Fruit fly (Drosophila melanogaster) whole organism, embryonic: Measurements from ENCODE around the gene mRpS11.

Source experiments
- Ada2b ChIP-seq: fragments of 200-800 bp; sonication (Bioruptor generic); IDR thresholded peaks from 2 replicates; pipeline ENCODE4 v1.3.6; 2022; ENCODE audit warnings: missing biosample characterization, missing genetic modification characterization
- Asciz ChIP-seq: fragments of 200-800 bp; sonication (Bioruptor generic); optimal IDR thresholded peaks from 2 replicates; lab custom pipeline; 2017; ENCODE audit warnings: missing biosample characterization, mild to moderate bottlenecking, missing genetic modification characterization, missing genetic modification reagents
- CG10959 ChIP-seq: fragments of 200-800 bp; sonication (Bioruptor generic); IDR thresholded peaks from 2 replicates; pipeline ENCODE4 v1.3.6; 2022; ENCODE audit warnings: missing biosample characterization, missing genetic modification characterization
- CG11504 ChIP-seq: fragments of 200-800 bp; sonication (Bioruptor generic); optimal IDR thresholded peaks from 3 replicates; lab custom pipeline; 2019; ENCODE audit warnings: missing biosample characterization, mild to moderate bottlenecking, missing genetic modification characterization, moderate library complexity
- CG13624 ChIP-seq: fragments of 200-800 bp; sonication (Bioruptor generic); optimal IDR thresholded peaks from 2 replicates; lab custom pipeline; 2016; ENCODE audit warnings: missing biosample characterization, missing genetic modification characterization
- CG14860 ChIP-seq: fragments of 200-800 bp; sonication (Bioruptor generic); IDR thresholded peaks from 3 replicates; pipeline ENCODE4 v1.3.6; 2022; ENCODE audit warnings: missing biosample characterization, missing genetic modification characterization; ENCODE audit not compliant: partially characterized antibody
- CG1529 ChIP-seq: fragments of 200-800 bp; sonication (Bioruptor generic); optimal IDR thresholded peaks from 3 replicates; lab custom pipeline; 2018; ENCODE audit warnings: missing biosample characterization, missing genetic modification characterization
- CG15696 ChIP-seq: fragments of 200-800 bp; sonication (Bioruptor generic); optimal IDR thresholded peaks from 2 replicates; lab custom pipeline; 2019; ENCODE audit warnings: missing biosample characterization, mild to moderate bottlenecking, missing genetic modification characterization, moderate library complexity
- CG1602 ChIP-seq: fragments of 200-800 bp; sonication (Bioruptor generic); optimal IDR thresholded peaks from 3 replicates; lab custom pipeline; 2016; ENCODE audit warnings: missing biosample characterization, missing genetic modification characterization
- CG16863 ChIP-seq: fragments of 200-800 bp; sonication (Bioruptor generic); optimal IDR thresholded peaks from 3 replicates; lab custom pipeline; 2016; ENCODE audit warnings: missing biosample characterization, missing genetic modification characterization
- CG2678 ChIP-seq: fragments of 200-800 bp; sonication (Bioruptor generic); optimal IDR thresholded peaks from 3 replicates; lab custom pipeline; 2019; ENCODE audit warnings: missing biosample characterization, mild to moderate bottlenecking, missing genetic modification characterization, moderate library complexity
- CG2712 ChIP-seq: fragments of 200-800 bp; optimal IDR thresholded peaks from 3 replicates; lab custom pipeline; 2019; ENCODE audit warnings: missing biosample characterization, mild to moderate bottlenecking, missing genetic modification characterization, moderate library complexity
- CG30403 ChIP-seq: fragments of 200-800 bp; sonication (Bioruptor generic); optimal IDR thresholded peaks from 3 replicates; lab custom pipeline; 2016; ENCODE audit warnings: missing biosample characterization, missing genetic modification characterization
- CG31388 ChIP-seq: fragments of 200-800 bp; sonication (Bioruptor generic); optimal IDR thresholded peaks from 2 replicates; lab custom pipeline; 2016; ENCODE audit warnings: missing biosample characterization, missing genetic modification characterization
- CG3838 ChIP-seq: fragments of 200-800 bp; sonication (Bioruptor generic); optimal IDR thresholded peaks from 3 replicates; lab custom pipeline; 2016; ENCODE audit warnings: missing biosample characterization, missing genetic modification characterization
- CG4424 ChIP-seq: fragments of 200-800 bp; sonication (Bioruptor generic); optimal IDR thresholded peaks from 3 replicates; lab custom pipeline; 2016; ENCODE audit warnings: missing biosample characterization, missing genetic modification characterization
- CG4617 ChIP-seq: fragments of 200-800 bp; sonication (Bioruptor generic); optimal IDR thresholded peaks from 3 replicates; lab custom pipeline; 2016; ENCODE audit warnings: missing biosample characterization, missing genetic modification characterization, borderline replicate concordance
- CG5245 ChIP-seq: fragments of 200-800 bp; sonication (Bioruptor generic); optimal IDR thresholded peaks from 3 replicates; lab custom pipeline; 2016; ENCODE audit warnings: missing biosample characterization, missing genetic modification characterization
- CG5953 ChIP-seq: fragments of 200-800 bp; sonication (Bioruptor generic); IDR thresholded peaks from 2 replicates; pipeline ENCODE4 v1.3.6; 2022; ENCODE audit warnings: missing biosample characterization, missing genetic modification characterization
- CG7556 ChIP-seq: fragments of 200-800 bp; sonication (Bioruptor generic); optimal IDR thresholded peaks from 2 replicates; lab custom pipeline; 2017; ENCODE audit warnings: missing biosample characterization, mild to moderate bottlenecking, missing genetic modification characterization
- CG7839 ChIP-seq: fragments of 200-800 bp; sonication (Bioruptor generic); optimal IDR thresholded peaks from 3 replicates; lab custom pipeline; 2018; ENCODE audit warnings: missing biosample characterization, mild to moderate bottlenecking, missing genetic modification characterization, moderate library complexity
- CG8388 ChIP-seq: fragments of 200-800 bp; sonication (Bioruptor generic); optimal IDR thresholded peaks from 2 replicates; lab custom pipeline; 2019; ENCODE audit warnings: missing biosample characterization, mild to moderate bottlenecking, missing genetic modification characterization, moderate library complexity
- D ChIP-seq, 2 experiments: fragments of 200-800 bp in 1 of 2; fragments of >200 bp in 1 of 2; sonication (Bioruptor generic) in 1 of 2; optimal IDR thresholded peaks; 2 replicates in 1 of 2; 3 replicates in 1 of 2; lab custom pipeline; 2017; ENCODE audit warnings: mild to moderate bottlenecking in 1 of 2, missing biosample characterization in 1 of 2, missing genetic modification characterization in 1 of 2, missing genetic modification reagents in 1 of 2
- Ets65A ChIP-seq: fragments of 200-800 bp; sonication (Bioruptor generic); peaks from one replicate; lab custom pipeline; 2016; ENCODE audit warnings: missing biosample characterization, missing genetic modification characterization
- Ets97D ChIP-seq: fragments of 200-800 bp; sonication (Bioruptor generic); optimal IDR thresholded peaks from 3 replicates; lab custom pipeline; 2016; ENCODE audit warnings: missing biosample characterization, missing genetic modification characterization
- Gug ChIP-seq: fragments of 200-800 bp; sonication (Bioruptor generic); IDR thresholded peaks from 4 replicates; pipeline ENCODE4 v1.3.6; 2022; ENCODE audit warnings: missing biosample characterization, missing genetic modification characterization
- H15 ChIP-seq: fragments of 200-800 bp; sonication (Bioruptor generic); IDR thresholded peaks from 3 replicates; pipeline ENCODE4 v1.3.6; 2022; ENCODE audit warnings: missing biosample characterization, missing genetic modification characterization
- Mad ChIP-seq: fragments of 200-800 bp; sonication (Bioruptor generic); optimal IDR thresholded peaks from 2 replicates; lab custom pipeline; 2016; ENCODE audit warnings: missing biosample characterization, missing genetic modification characterization
- Med ChIP-seq: fragments of 200-800 bp; sonication (Bioruptor generic); peaks from one replicate; lab custom pipeline; 2016; ENCODE audit warnings: missing biosample characterization, missing genetic modification characterization, mild to moderate bottlenecking, inconsistent platforms, moderate library complexity
- NfI ChIP-seq: fragments of 200-800 bp; sonication (Bioruptor generic); optimal IDR thresholded peaks from 3 replicates; lab custom pipeline; 2018; ENCODE audit warnings: missing biosample characterization, mild to moderate bottlenecking, missing genetic modification characterization, moderate library complexity
- Oli ChIP-seq: fragments of 200-800 bp; sonication (Bioruptor generic); optimal IDR thresholded peaks from 2 replicates; lab custom pipeline; 2018; ENCODE audit warnings: missing biosample characterization, mild to moderate bottlenecking, missing genetic modification characterization, moderate library complexity
- Rx ChIP-seq: fragments of 200-800 bp; sonication (Bioruptor generic); IDR thresholded peaks from 2 replicates; pipeline ENCODE4 v1.3.6; 2022; ENCODE audit warnings: missing biosample characterization, missing genetic modification characterization
- Ssrp ChIP-seq: fragments of 200-800 bp; sonication (Bioruptor generic); optimal IDR thresholded peaks from 2 replicates; lab custom pipeline; 2018; ENCODE audit warnings: missing biosample characterization, mild to moderate bottlenecking, missing genetic modification characterization, moderate library complexity
- TFAM ChIP-seq: fragments of 200-800 bp; sonication (Bioruptor generic); optimal IDR thresholded peaks from 2 replicates; lab custom pipeline; 2017; ENCODE audit warnings: missing biosample characterization, missing genetic modification characterization, inconsistent platforms
- Tbp ChIP-seq: fragments of >200 bp; optimal IDR thresholded peaks from 2 replicates; lab custom pipeline; 2018; ENCODE audit warnings: missing biosample characterization, missing genetic modification characterization
- bab2 ChIP-seq: fragments of 200-800 bp; sonication (Bioruptor generic); optimal IDR thresholded peaks from 2 replicates; lab custom pipeline; 2016; ENCODE audit warnings: missing biosample characterization, missing genetic modification characterization
- crol ChIP-seq: fragments of 200-800 bp; sonication (Bioruptor generic); IDR thresholded peaks from 2 replicates; pipeline ENCODE4 v1.3.6; 2022; ENCODE audit warnings: missing biosample characterization, missing genetic modification characterization
- danr ChIP-seq: fragments of 200-800 bp; sonication (Bioruptor generic); IDR thresholded peaks from 2 replicates; pipeline ENCODE4 v1.3.6; 2022; ENCODE audit warnings: missing biosample characterization, missing genetic modification characterization
- dmrt11E ChIP-seq: fragments of 200-800 bp; sonication (Bioruptor generic); optimal IDR thresholded peaks from 3 replicates; lab custom pipeline; 2018; ENCODE audit warnings: missing biosample characterization, mild to moderate bottlenecking, missing genetic modification characterization, moderate library complexity
- fru ChIP-seq: fragments of >200 bp; optimal IDR thresholded peaks from 2 replicates; lab custom pipeline; 2017
- gem ChIP-seq: fragments of 200-800 bp; sonication (Bioruptor generic); optimal IDR thresholded peaks from 2 replicates; lab custom pipeline; 2019; ENCODE audit warnings: missing biosample characterization, mild to moderate bottlenecking, missing genetic modification characterization, moderate library complexity
- gsb ChIP-seq: fragments of 200-800 bp; sonication (Bioruptor generic); IDR thresholded peaks from 2 replicates; pipeline ENCODE4 v1.3.6; 2022; ENCODE audit warnings: missing biosample characterization, missing genetic modification characterization
- knrl ChIP-seq: fragments of 200-800 bp; sonication (Bioruptor generic); IDR thresholded peaks from 3 replicates; pipeline ENCODE4 v1.3.6; 2022; ENCODE audit warnings: missing biosample characterization, missing genetic modification characterization; ENCODE audit not compliant: partially characterized antibody
- nerfin-1 ChIP-seq: fragments of 200-800 bp; sonication (Bioruptor generic); optimal IDR thresholded peaks from 3 replicates; lab custom pipeline; 2019; ENCODE audit warnings: missing biosample characterization, mild to moderate bottlenecking, missing genetic modification characterization, moderate library complexity
- odd ChIP-seq: fragments of 200-800 bp; sonication (Bioruptor generic); optimal IDR thresholded peaks from 2 replicates; lab custom pipeline; 2017; ENCODE audit warnings: missing biosample characterization, mild to moderate bottlenecking, missing genetic modification characterization
- org-1 ChIP-seq: fragments of 200-800 bp; sonication (Bioruptor generic); optimal IDR thresholded peaks from 2 replicates; lab custom pipeline; 2017; ENCODE audit warnings: missing biosample characterization, missing genetic modification characterization
- sc ChIP-seq, 3 experiments: fragments of >200 bp in 2 of 3; fragments of 200-800 bp in 1 of 3; sonication (Bioruptor generic) in 1 of 3; optimal IDR thresholded peaks; 2 replicates in 2 of 3; 3 replicates in 1 of 3; lab custom pipeline; 2017; ENCODE audit warnings: mild to moderate bottlenecking in 1 of 3, missing biosample characterization in 1 of 3, missing genetic modification characterization in 1 of 3, missing genetic modification reagents in 1 of 3
- ssp ChIP-seq: fragments of 200-800 bp; sonication (Bioruptor generic); IDR thresholded peaks from 2 replicates; pipeline ENCODE4 v1.3.6; 2022; ENCODE audit warnings: missing biosample characterization, missing genetic modification characterization
- stc ChIP-seq: fragments of 200-800 bp; sonication (Bioruptor generic); IDR thresholded peaks from 2 replicates; pipeline ENCODE4 v1.3.6; 2022; ENCODE audit warnings: missing biosample characterization, missing genetic modification characterization
- tgo ChIP-seq: fragments of 200-800 bp; sonication (Bioruptor generic); IDR thresholded peaks from 3 replicates; pipeline ENCODE4 v1.3.6; 2022; ENCODE audit warnings: missing biosample characterization, missing genetic modification characterization
- wor ChIP-seq: fragments of 200-800 bp; sonication (Bioruptor generic); IDR thresholded peaks from 2 replicates; pipeline ENCODE4 v1.3.6; 2022; ENCODE audit warnings: missing biosample characterization, missing genetic modification characterization

Gene mRpS11

DNA sequence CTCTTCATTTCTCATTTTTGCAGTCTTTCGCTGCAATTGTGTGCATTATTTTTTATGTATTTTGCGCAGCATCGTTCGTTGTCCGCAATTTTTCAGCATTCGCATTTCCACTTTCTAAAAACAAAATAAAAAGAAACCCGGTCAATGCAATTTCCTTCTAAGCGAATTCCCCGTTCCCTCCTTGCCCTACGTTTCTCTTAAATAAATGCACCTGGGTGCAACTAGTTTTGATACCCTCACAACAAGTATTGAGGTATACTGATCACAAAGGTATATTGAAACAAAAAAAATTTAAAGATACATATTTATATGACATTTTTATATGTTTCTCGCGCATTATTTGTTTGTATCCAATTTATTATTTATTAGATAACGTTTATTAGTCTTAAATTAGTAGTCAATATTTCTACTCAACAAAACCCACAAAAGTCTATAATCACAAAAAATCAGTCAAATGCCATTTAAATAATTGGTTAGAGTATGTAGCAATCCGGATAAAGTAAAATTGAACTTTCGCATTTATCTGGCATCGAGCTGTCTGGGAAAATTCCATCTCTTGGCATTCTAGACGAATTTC lies 8.9 kb downstream of the mRpS11 start:
- TF ChIP-seq CG14860 (no peak), Tbp (GFP tag; lab: Kevin White, UChicago) (no peak), Ada2b (no peak), CG1602 (GFP tag; lab: Kevin White, UChicago) (no peak), Ets65A (GFP tag; lab: Kevin White, UChicago) (peak; percentile 43), knrl (GFP tag; lab: Robert Waterston, UW) (no peak), Rx (GFP tag; lab: Robert Waterston, UW) (no peak), D (optimal IDR thresholded peaks at IDR 0.05; lab: Kevin White, UChicago) (no peak), D (GFP tag; optimal IDR thresholded peaks at IDR 0.05; lab: Kevin White, UChicago) (peak; percentile 12), CG10959 (GFP tag; lab: Robert Waterston, UW) (no peak), crol (no peak), CG8388 (peak; percentile 34), gem (tag; lab: Kevin White, UChicago) (peak; percentile 64), CG11504 (peak; percentile 54), sc (optimal IDR thresholded peaks at IDR 0.05; lab: Kevin White, UChicago) (no peak), sc (GFP tag; optimal IDR thresholded peaks at IDR 0.05; lab: Kevin White, UChicago) (peak; percentile 6), org-1 (GFP tag; lab: Kevin White, UChicago) (no peak), Asciz (GFP tag; lab: Kevin White, UChicago) (no peak), wor (GFP tag; lab: Robert Waterston, UW) (no peak), nerfin-1 (tag; lab: Kevin White, UChicago) (peak; percentile 4), CG15696 (no peak), stc (GFP tag; lab: Robert Waterston, UW) (no peak), CG5245 (GFP tag; lab: Kevin White, UChicago) (no peak), CG30403 (GFP tag; lab: Kevin White, UChicago) (peak; percentile 3), CG2712 (tag; lab: Kevin White, UChicago) (peak; percentile 57), ssp (GFP tag; lab: Robert Waterston, UW) (no peak), Ets97D (no peak), CG13624 (GFP tag; lab: Kevin White, UChicago) (no peak), CG1529 (no peak), Gug (GFP tag; lab: Robert Waterston, UW) (no peak), fru (no peak), CG4617 (GFP tag; lab: Kevin White, UChicago) (no peak), CG31388 (GFP tag; lab: Kevin White, UChicago) (no peak), Ssrp (tag; lab: Kevin White, UChicago) (peak; percentile 42), CG4424 (no peak), Mad (no peak), gsb (GFP tag; lab: Robert Waterston, UW) (no peak), odd (GFP tag; lab: Kevin White, UChicago) (no peak), CG7839 (tag; lab: Kevin White, UChicago) (peak; percentile 28), CG7556 (GFP tag; lab: Kevin White, UChicago) (no peak), CG16863 (GFP tag; lab: Kevin White, UChicago) (no peak), NfI (GFP tag; lab: Kevin White, UChicago) (no peak), bab2 (GFP tag; lab: Kevin White, UChicago) (no peak), TFAM (GFP tag; lab: Kevin White, UChicago) (no peak), CG5953 (no peak), Med (no peak), danr (no peak), tgo (GFP tag; lab: Robert Waterston, UW) (no peak), Oli (tag; lab: Kevin White, UChicago) (peak; percentile 24), H15 (no peak), CG3838 (no peak), dmrt11E (peak; percentile 32), CG2678 (tag; lab: Kevin White, UChicago) (no peak)
